Worm (Caenorhabditis elegans): Measurements from ENCODE around the gene R74.7.

R74.7 gene

DNA sequence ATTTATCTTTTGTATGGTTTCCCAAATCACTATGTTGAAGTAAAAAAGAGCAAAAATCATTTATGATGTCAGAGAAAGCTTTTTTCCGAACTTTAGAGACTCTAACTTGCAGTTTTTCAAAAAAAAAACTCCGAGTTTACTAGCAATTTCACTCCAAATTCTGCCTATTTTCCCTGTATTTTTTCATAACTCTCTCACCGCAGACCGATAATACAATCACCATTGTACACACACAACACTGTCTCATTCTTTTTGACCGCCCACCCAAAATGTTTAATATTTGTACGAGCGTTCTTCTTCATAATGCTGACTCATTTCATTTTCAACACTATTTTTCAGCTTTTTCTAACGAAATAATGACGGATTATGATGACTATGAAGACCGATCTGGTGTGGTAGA lies 24.6 kb downstream of the R74.7 start, which contains the start of gene F43C1.5:
TSS of gene F43C1.5 (plus strand) at position 301 of the 400 bp plus-strand sequence.
- TF ChIP-seq ceh-8 (GFP tag; optimal IDR thresholded peaks at IDR 0.05) (no peak), efl-1 (optimal IDR thresholded peaks at IDR 0.05) (no peak), efl-1 (GFP tag; optimal IDR thresholded peaks at IDR 0.05 in 1 of 2) (peak in 1 of 2 experiments; percentile 20)

DNA sequence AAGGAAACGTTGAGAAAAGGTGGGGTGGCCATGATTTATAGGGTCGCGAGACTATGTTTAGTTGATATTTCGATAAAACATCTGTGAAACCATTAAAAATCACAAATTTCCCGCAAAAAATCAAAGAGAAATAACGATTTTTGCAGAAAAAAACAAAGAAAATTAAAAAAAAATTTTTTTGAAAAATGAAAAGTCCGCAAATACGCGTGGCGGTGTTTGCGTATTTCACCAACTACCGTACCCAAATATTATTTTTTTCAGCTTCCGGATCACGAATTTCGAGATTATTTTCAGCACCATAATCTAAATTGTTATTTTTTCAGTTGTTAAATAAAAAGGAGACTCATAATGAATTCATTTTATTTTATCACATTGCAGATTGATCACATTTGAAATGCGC lies 25.9 kb downstream of the R74.7 start:
- TF ChIP-seq vab-15 (tag; optimal IDR thresholded peaks at IDR 0.05) (no peak), lsy-2 (tag; optimal IDR thresholded peaks at IDR 0.05) (peak in 1 of 2 experiments; percentile 3), lir-3 (tag; optimal IDR thresholded peaks at IDR 0.05; ENCODE audit: poor library complexity) (no peak)

DNA sequence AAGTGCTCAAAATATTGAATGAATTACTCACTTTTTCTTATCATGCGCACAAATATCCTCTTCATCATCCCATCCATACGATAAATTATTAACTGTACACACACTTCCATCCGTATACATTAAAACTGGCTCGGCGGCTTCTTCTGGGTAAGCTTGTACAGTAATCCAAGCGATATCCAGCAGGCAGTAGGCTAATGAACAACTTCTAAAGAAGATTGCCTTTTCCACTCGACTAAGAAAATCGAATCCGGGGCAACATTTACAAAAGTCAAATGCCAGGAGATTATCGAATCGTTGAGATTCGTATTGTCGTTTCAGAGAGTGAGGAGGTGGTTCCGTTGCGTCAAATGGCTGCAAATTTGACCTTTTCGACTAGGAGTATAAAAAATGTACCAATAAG lies 27.1 kb downstream of the R74.7 start:
- no peak for TF ChIP-seq sox-4 (tag; optimal IDR thresholded peaks at IDR 0.05)
- no peak for TF ChIP-seq efl-1 (optimal IDR thresholded peaks at IDR 0.05)
- peak in 1 of 2 experiments; percentile 48 for TF ChIP-seq efl-1 (GFP tag; optimal IDR thresholded peaks at IDR 0.05 in 1 of 2)

- TF ChIP-seq tbx-2 (tag; optimal IDR thresholded peaks at IDR 0.05) (no peak), efl-1 (optimal IDR thresholded peaks at IDR 0.05) (no peak), efl-1 (GFP tag; optimal IDR thresholded peaks at IDR 0.05 in 1 of 2) (peak in 1 of 2 experiments; percentile 55)
Measured at ce11 chrIII:4232811-4233269, 28.6 kb downstream of the R74.7 start, which contains the start of gene nhr-20. TSS of gene nhr-20 (minus strand) at chrIII:4233219.

ce11 chrIII:4234642-4235295 lies 30.5 kb downstream of the R74.7 start:
- TF ChIP-seq fkh-8 (tag; optimal IDR thresholded peaks at IDR 0.05), result peak; percentile 29
- TF ChIP-seq ceh-88 (GFP tag; IDR thresholded peaks at IDR 0.05), result no peak
- TF ChIP-seq nhr-71 (tag; optimal IDR thresholded peaks at IDR 0.05), result peak; percentile 14
- no peak for TF ChIP-seq lsy-2 (tag; optimal IDR thresholded peaks at IDR 0.05)
- TF ChIP-seq ceh-8 (GFP tag; optimal IDR thresholded peaks at IDR 0.05), result peak; percentile 67
- TF ChIP-seq nhr-19 (GFP tag; conservative IDR thresholded peaks at IDR 0.05), result no peak
- TF ChIP-seq nhr-76 (tag; optimal IDR thresholded peaks at IDR 0.05), result no peak
- no peak for TF ChIP-seq mdl-1 (tag; optimal IDR thresholded peaks at IDR 0.05)
- TF ChIP-seq nhr-20 (tag; optimal IDR thresholded peaks at IDR 0.05), result peak; percentile 93
- no peak for TF ChIP-seq efl-1 (optimal IDR thresholded peaks at IDR 0.05)
- peak; percentile 4 to 21 for TF ChIP-seq efl-1 (GFP tag; optimal IDR thresholded peaks at IDR 0.05 in 1 of 2)
- TF ChIP-seq zag-1 (tag; optimal IDR thresholded peaks at IDR 0.05), result no peak
- no peak for TF ChIP-seq nhr-90 (tag; optimal IDR thresholded peaks at IDR 0.05; ENCODE audit: poor library complexity)
- no peak for TF ChIP-seq nhr-77 (tag; optimal IDR thresholded peaks at IDR 0.05)

DNA sequence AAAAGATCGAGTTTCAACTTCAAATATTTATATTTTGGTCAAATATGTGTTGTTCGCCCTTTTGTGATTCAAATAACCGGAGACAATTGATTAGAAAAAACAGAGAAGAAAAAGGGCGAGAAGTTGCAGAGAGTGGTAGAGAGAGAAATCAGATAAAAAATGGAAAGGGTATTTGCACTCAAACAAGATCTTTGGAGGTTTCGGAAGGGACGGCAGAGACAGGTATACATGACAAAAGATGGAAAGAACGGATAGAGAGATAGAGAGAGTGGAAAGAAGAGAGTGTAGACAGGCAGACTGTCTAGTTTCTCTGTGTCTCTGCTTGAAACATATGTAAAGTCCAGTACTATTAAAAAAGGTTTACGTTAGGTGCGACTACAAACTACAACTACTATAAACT lies 31.9 kb downstream of the R74.7 start:
- TF ChIP-seq snpc-4 (tag; optimal IDR thresholded peaks at IDR 0.05) (no peak), sox-4 (tag; optimal IDR thresholded peaks at IDR 0.05) (no peak), nhr-47 (tag; optimal IDR thresholded peaks at IDR 0.05) (peak; percentile 14), nhr-20 (tag; optimal IDR thresholded peaks at IDR 0.05) (peak; percentile 84), nhr-77 (tag; optimal IDR thresholded peaks at IDR 0.05) (no peak), nhr-12 (tag; optimal IDR thresholded peaks at IDR 0.05) (no peak), efl-1 (optimal IDR thresholded peaks at IDR 0.05) (peak; percentile 31 to 54), efl-1 (GFP tag; optimal IDR thresholded peaks at IDR 0.05 in 1 of 2) (peak in 1 of 2 experiments; percentile 90), xbp-1 (tag; optimal IDR thresholded peaks at IDR 0.05) (no peak), hlh-4 (tag; optimal IDR thresholded peaks at IDR 0.05) (no peak), elt-3 (tag; optimal IDR thresholded peaks at IDR 0.05) (peak in 2 of 6 experiments; percentile 12 to 30), dsc-1 (tag; optimal IDR thresholded peaks at IDR 0.05) (no peak), irx-1 (tag; optimal IDR thresholded peaks at IDR 0.05) (no peak), ceh-63 (GFP tag; optimal IDR thresholded peaks at IDR 0.05) (no peak), fkh-8 (tag; optimal IDR thresholded peaks at IDR 0.05) (no peak), pqm-1 (tag; optimal IDR thresholded peaks at IDR 0.05) (no peak), elt-2 (tag; optimal IDR thresholded peaks at IDR 0.05) (no peak), nhr-84 (tag; optimal IDR thresholded peaks at IDR 0.05) (no peak), sptf-1 (tag; optimal IDR thresholded peaks at IDR 0.05) (no peak), lin-39 (tag; optimal IDR thresholded peaks at IDR 0.05) (no peak), ets-5 (GFP tag; IDR thresholded peaks at IDR 0.05) (no peak), mef-2 (tag; optimal IDR thresholded peaks at IDR 0.05) (no peak), unc-86 (tag; optimal IDR thresholded peaks at IDR 0.05) (no peak), F16B12.6 (tag; optimal IDR thresholded peaks at IDR 0.05) (no peak), nhr-28 (tag; optimal IDR thresholded peaks at IDR 0.05) (no peak), snu-23 (GFP tag; optimal IDR thresholded peaks at IDR 0.05) (peak; percentile 53), nhr-19 (GFP tag; conservative IDR thresholded peaks at IDR 0.05) (peak; percentile 20; the same call in 1 of the 2 replicates), ceh-8 (GFP tag; optimal IDR thresholded peaks at IDR 0.05) (no peak), aly-2 (tag; optimal IDR thresholded peaks at IDR 0.05) (no peak), ces-1 (GFP tag; optimal IDR thresholded peaks at IDR 0.05) (no peak)

Data from whole organism, L1 larva.